Fruit fly (Drosophila melanogaster): ENCODE data around the gene frm.
A peak's percentile ranks its signal among the peaks of the same experiment; 100 is the strongest.

The frm gene

DNA sequence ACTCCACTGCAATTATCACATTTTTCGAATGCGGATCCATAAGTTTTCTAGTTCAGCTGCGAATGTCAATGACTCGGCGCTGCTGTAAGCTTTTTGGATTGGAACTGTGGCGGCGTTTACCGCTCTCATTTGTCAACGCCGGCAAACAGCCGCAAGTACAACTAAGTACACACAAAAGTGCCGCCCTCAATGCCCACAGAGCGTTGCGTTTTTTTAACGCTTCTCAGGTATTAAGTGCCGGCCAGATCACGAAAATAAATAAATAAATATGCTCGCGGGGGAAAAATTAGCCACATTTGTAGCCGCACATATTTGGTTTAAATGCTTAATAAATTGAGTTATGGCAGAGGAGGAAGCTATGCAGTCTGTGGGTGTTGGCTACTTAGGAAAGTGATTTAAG lies 30.6 kb upstream of the frm start:
- TF ChIP-seq CG15710 (tag; optimal IDR thresholded peaks at IDR 0.05) = no peak
- TF ChIP-seq gl (tag; optimal IDR thresholded peaks at IDR 0.05) = no peak
- no peak for TF ChIP-seq CG4496 (GFP tag; IDR thresholded peaks at IDR 0.05)
- TF ChIP-seq CG10348 (GFP tag; IDR thresholded peaks at IDR 0.05) = no peak
- no peak for TF ChIP-seq CG9948 (tag; optimal IDR thresholded peaks at IDR 0.05)
- no peak for TF ChIP-seq CG12605 (GFP tag; IDR thresholded peaks at IDR 0.05)
- TF ChIP-seq Snoo (tag; optimal IDR thresholded peaks at IDR 0.05) = no peak
- no peak for TF ChIP-seq fd96Ca (GFP tag; IDR thresholded peaks at IDR 0.05)
- no peak for TF ChIP-seq Ets98B (GFP tag; IDR thresholded peaks at IDR 0.05)
- TF ChIP-seq rn (GFP tag; IDR thresholded peaks at IDR 0.05) = no peak
- TF ChIP-seq Pif1A (GFP tag; optimal IDR thresholded peaks at IDR 0.05) = no peak
- TF ChIP-seq CG34367 (tag; optimal IDR thresholded peaks at IDR 0.05) = no peak
- TF ChIP-seq EcR (GFP tag; optimal IDR thresholded peaks at IDR 0.05) = no peak
- no peak for TF ChIP-seq CG14655 (GFP tag; optimal IDR thresholded peaks at IDR 0.05)
- no peak for TF ChIP-seq CG8159 (tag; optimal IDR thresholded peaks at IDR 0.05)
- TF ChIP-seq D1 (tag; optimal IDR thresholded peaks at IDR 0.05) = no peak
- no peak for TF ChIP-seq CG17806 (tag; optimal IDR thresholded peaks at IDR 0.05)
- TF ChIP-seq Pif1B (GFP tag; optimal IDR thresholded peaks at IDR 0.05) = no peak
- TF ChIP-seq CG13204 (GFP tag; optimal IDR thresholded peaks at IDR 0.05) = no peak

dm6 chr3L:5580490-5581116 lies 29.6 kb upstream of the frm start:
- TF ChIP-seq CG4496 (GFP tag; IDR thresholded peaks at IDR 0.05) (0 out of 3 replicates have a peak, but pooled peaks have one; percentile 21), EcR (GFP tag; optimal IDR thresholded peaks at IDR 0.05) (no peak)

DNA sequence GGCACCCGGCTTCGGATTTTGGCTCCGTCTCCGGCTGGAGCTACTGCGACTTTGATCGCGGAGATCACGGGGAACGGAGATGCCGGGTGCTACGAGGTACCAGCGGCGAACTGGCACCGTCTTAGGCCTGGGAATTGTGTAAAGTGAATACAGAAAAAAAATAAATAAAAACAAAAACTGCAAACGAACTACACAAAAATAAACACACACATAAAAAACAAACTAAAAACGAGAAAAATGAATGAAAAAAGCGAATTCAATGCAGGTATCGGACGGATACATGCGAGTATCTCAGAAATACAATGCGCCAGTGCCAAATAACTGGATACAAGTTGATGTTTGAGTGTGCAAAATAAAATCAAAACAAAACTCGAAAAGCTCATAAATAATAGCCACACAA lies 28.8 kb upstream of the frm start:
- 0 out of 2 replicates have a peak, but pooled peaks have one; percentile 30 for TF ChIP-seq rn (GFP tag; IDR thresholded peaks at IDR 0.05)
- no peak for TF ChIP-seq Snoo (tag; optimal IDR thresholded peaks at IDR 0.05)
- peak; percentile 88 for TF ChIP-seq CG12605 (GFP tag; IDR thresholded peaks at IDR 0.05)
- TF ChIP-seq CG34367 (tag; optimal IDR thresholded peaks at IDR 0.05) = no peak
- peak; percentile 89 for TF ChIP-seq CG32121 (GFP tag; IDR thresholded peaks at IDR 0.05)
- TF ChIP-seq fd96Ca (GFP tag; IDR thresholded peaks at IDR 0.05) = peak; percentile 78
- TF ChIP-seq CG15710 (tag; optimal IDR thresholded peaks at IDR 0.05) = no peak
- TF ChIP-seq Ets98B (GFP tag; IDR thresholded peaks at IDR 0.05) = peak; percentile 84
- peak; percentile 81 for TF ChIP-seq CG4496 (GFP tag; IDR thresholded peaks at IDR 0.05)
- no peak for TF ChIP-seq CG13204 (GFP tag; optimal IDR thresholded peaks at IDR 0.05)

DNA sequence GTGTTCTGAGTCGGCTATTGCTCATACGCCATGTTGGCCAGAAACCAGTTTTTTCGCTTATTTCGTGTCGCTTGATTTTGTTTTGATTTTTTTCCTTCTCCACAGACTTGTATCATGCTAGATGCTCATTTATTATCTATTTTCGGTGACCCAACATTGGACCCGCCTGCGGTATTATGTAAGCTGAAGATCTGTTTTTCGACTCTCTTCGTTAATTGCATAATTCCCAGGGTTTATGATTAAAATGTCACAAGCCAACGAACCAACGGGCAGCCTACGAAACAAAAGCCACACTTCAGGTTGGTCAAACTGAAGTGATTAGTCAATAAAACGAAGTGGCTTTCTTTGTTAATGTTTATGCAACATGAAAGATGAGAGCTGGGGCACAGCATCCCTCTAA lies 27.6 kb upstream of the frm start:
- TF ChIP-seq EcR (GFP tag; optimal IDR thresholded peaks at IDR 0.05) = no peak
- TF ChIP-seq Ets98B (GFP tag; IDR thresholded peaks at IDR 0.05) = no peak
- TF ChIP-seq fd96Ca (GFP tag; IDR thresholded peaks at IDR 0.05) = no peak
- no peak for TF ChIP-seq CG4496 (GFP tag; IDR thresholded peaks at IDR 0.05)
- TF ChIP-seq gl (tag; optimal IDR thresholded peaks at IDR 0.05) = no peak
- TF ChIP-seq CG17806 (tag; optimal IDR thresholded peaks at IDR 0.05) = no peak
- TF ChIP-seq rn (GFP tag; IDR thresholded peaks at IDR 0.05) = no peak

- TF ChIP-seq Pif1A (GFP tag; optimal IDR thresholded peaks at IDR 0.05) (peak; percentile 98), EcR (GFP tag; optimal IDR thresholded peaks at IDR 0.05) (peak; percentile 81), CG10348 (GFP tag; IDR thresholded peaks at IDR 0.05) (peak; percentile 93), CG34367 (tag; optimal IDR thresholded peaks at IDR 0.05) (peak; percentile 97), CG14655 (GFP tag; optimal IDR thresholded peaks at IDR 0.05) (peak; percentile 94), CG8159 (tag; optimal IDR thresholded peaks at IDR 0.05) (peak; percentile 93), CG15710 (tag; optimal IDR thresholded peaks at IDR 0.05) (peak; percentile 89), Ets98B (GFP tag; IDR thresholded peaks at IDR 0.05) (peak; percentile 95; the same call in 1 of the 2 replicates), fd96Ca (GFP tag; IDR thresholded peaks at IDR 0.05) (peak; percentile 95), gl (tag; optimal IDR thresholded peaks at IDR 0.05) (peak; percentile 99), CG4496 (GFP tag; IDR thresholded peaks at IDR 0.05) (peak; percentile 93), CG8301 (tag; optimal IDR thresholded peaks at IDR 0.05) (peak; percentile 89), Snoo (tag; optimal IDR thresholded peaks at IDR 0.05) (peak; percentile 98), CG13204 (GFP tag; optimal IDR thresholded peaks at IDR 0.05) (peak; percentile 99), CG12605 (GFP tag; IDR thresholded peaks at IDR 0.05) (peak; percentile 95), CG9948 (tag; optimal IDR thresholded peaks at IDR 0.05) (peak; percentile 90), rn (GFP tag; IDR thresholded peaks at IDR 0.05) (peak; percentile 79), Pif1B (GFP tag; optimal IDR thresholded peaks at IDR 0.05) (peak; percentile 98), CG32121 (GFP tag; IDR thresholded peaks at IDR 0.05) (peak; percentile 98), CG17806 (tag; optimal IDR thresholded peaks at IDR 0.05) (peak; percentile 91), D1 (tag; optimal IDR thresholded peaks at IDR 0.05) (peak; percentile 32)
Measured at dm6 chr3L:5577250-5578138, 26.5 kb upstream of the frm start, which contains the start of gene Msr-110. Msr-110 (minus strand) TSS chr3L:5577348.

- TF ChIP-seq CG10348 (GFP tag; IDR thresholded peaks at IDR 0.05) (no peak), Snoo (tag; optimal IDR thresholded peaks at IDR 0.05) (no peak), CG14655 (GFP tag; optimal IDR thresholded peaks at IDR 0.05) (peak; percentile 26), CG15710 (tag; optimal IDR thresholded peaks at IDR 0.05) (no peak), CG12605 (GFP tag; IDR thresholded peaks at IDR 0.05) (0 out of 2 replicates have a peak, but pooled peaks have one; percentile 8), CG4496 (GFP tag; IDR thresholded peaks at IDR 0.05) (peak; percentile 38; the same call in 1 of the 3 replicates), CG8159 (tag; optimal IDR thresholded peaks at IDR 0.05) (peak; percentile 3), Ets98B (GFP tag; IDR thresholded peaks at IDR 0.05) (no peak), Pif1A (GFP tag; optimal IDR thresholded peaks at IDR 0.05) (no peak), fd96Ca (GFP tag; IDR thresholded peaks at IDR 0.05) (no peak), CG9948 (tag; optimal IDR thresholded peaks at IDR 0.05) (no peak), CG17806 (tag; optimal IDR thresholded peaks at IDR 0.05) (no peak), rn (GFP tag; IDR thresholded peaks at IDR 0.05) (no peak), CG13204 (GFP tag; optimal IDR thresholded peaks at IDR 0.05) (no peak), CG8301 (tag; optimal IDR thresholded peaks at IDR 0.05) (no peak), CG32121 (GFP tag; IDR thresholded peaks at IDR 0.05) (no peak), gl (tag; optimal IDR thresholded peaks at IDR 0.05) (no peak), D1 (tag; optimal IDR thresholded peaks at IDR 0.05) (no peak), Pif1B (GFP tag; optimal IDR thresholded peaks at IDR 0.05) (no peak), CG34367 (tag; optimal IDR thresholded peaks at IDR 0.05) (no peak), EcR (GFP tag; optimal IDR thresholded peaks at IDR 0.05) (no peak)
Measured at dm6 chr3L:5576543-5576942, 25.6 kb upstream of the frm start.
